Fruit fly (Drosophila melanogaster) whole organism, embryonic: Measurements from ENCODE around the gene mats.

Experiments used
- Ada2b ChIP-seq: fragments of 200-800 bp; sonication (Bioruptor generic); IDR thresholded peaks from 2 replicates; pipeline ENCODE4 v1.3.6; 2022; ENCODE audit warnings: missing biosample characterization, missing genetic modification characterization
- C15 ChIP-seq: fragments of 200-800 bp; sonication (Bioruptor generic); IDR thresholded peaks from 3 replicates; pipeline ENCODE4 v1.3.6; 2022; ENCODE audit warnings: missing biosample characterization, missing genetic modification characterization
- CG10274 ChIP-seq: fragments of 200-800 bp; sonication (Bioruptor generic); optimal IDR thresholded peaks from 3 replicates; lab custom pipeline; 2017; ENCODE audit warnings: missing biosample characterization, mild to moderate bottlenecking, missing genetic modification characterization
- CG10321 ChIP-seq: fragments of 200-800 bp; sonication (Bioruptor generic); IDR thresholded peaks from 2 replicates; pipeline ENCODE4 v1.3.6; 2022; ENCODE audit warnings: missing biosample characterization, missing genetic modification characterization
- CG12219 ChIP-seq: fragments of 200-800 bp; sonication (Bioruptor generic); optimal IDR thresholded peaks from 3 replicates; lab custom pipeline; 2018; ENCODE audit warnings: missing biosample characterization, mild to moderate bottlenecking, missing genetic modification characterization
- CG13123 ChIP-seq: fragments of 200-800 bp; sonication (Bioruptor generic); optimal IDR thresholded peaks from 2 replicates; lab custom pipeline; 2016; ENCODE audit warnings: missing biosample characterization, missing genetic modification characterization
- CG13287 ChIP-seq: fragments of 200-800 bp; sonication (Bioruptor generic); IDR thresholded peaks from 2 replicates; pipeline ENCODE4 v1.3.6; 2022; ENCODE audit warnings: missing biosample characterization, missing genetic modification characterization; ENCODE audit not compliant: partially characterized antibody
- CG13296 ChIP-seq: fragments of 200-800 bp; sonication (Bioruptor generic); optimal IDR thresholded peaks from 3 replicates; lab custom pipeline; 2018; ENCODE audit warnings: missing biosample characterization, mild to moderate bottlenecking, missing genetic modification characterization
- CG13424 ChIP-seq: fragments of 200-800 bp; sonication (Bioruptor generic); optimal IDR thresholded peaks from 2 replicates; lab custom pipeline; 2019; ENCODE audit warnings: missing biosample characterization, mild to moderate bottlenecking, missing genetic modification characterization, moderate library complexity
- CG14014 ChIP-seq: fragments of 200-800 bp; sonication (Bioruptor generic); IDR thresholded peaks from 2 replicates; pipeline ENCODE4 v1.3.6; 2022; ENCODE audit warnings: missing biosample characterization, missing genetic modification characterization
- CG2120 ChIP-seq: fragments of 200-800 bp; sonication (Bioruptor generic); optimal IDR thresholded peaks from 3 replicates; lab custom pipeline; 2016; ENCODE audit warnings: missing biosample characterization, missing genetic modification characterization
- CG30431 ChIP-seq: fragments of 200-800 bp; sonication (Bioruptor generic); optimal IDR thresholded peaks from 2 replicates; lab custom pipeline; 2017; ENCODE audit warnings: missing biosample characterization, missing genetic modification characterization
- CG32772 ChIP-seq: fragments of 200-800 bp; sonication (Bioruptor generic); IDR thresholded peaks from 2 replicates; pipeline ENCODE4 v1.3.6; 2022; ENCODE audit warnings: missing biosample characterization, missing genetic modification characterization
- CG3407 ChIP-seq: fragments of 200-800 bp; sonication (Bioruptor generic); optimal IDR thresholded peaks from 2 replicates; lab custom pipeline; 2018; ENCODE audit warnings: missing biosample characterization, mild to moderate bottlenecking, missing genetic modification characterization
- CG6254 ChIP-seq: fragments of 200-800 bp; sonication (Bioruptor generic); optimal IDR thresholded peaks from 3 replicates; lab custom pipeline; 2017; ENCODE audit warnings: mild to moderate bottlenecking, missing biosample characterization, missing genetic modification reagents, missing genetic modification characterization
- CG6654 ChIP-seq: fragments of 200-800 bp; sonication (Bioruptor generic); optimal IDR thresholded peaks from 2 replicates; lab custom pipeline; 2017; ENCODE audit warnings: missing biosample characterization, mild to moderate bottlenecking, missing genetic modification characterization
- CG6813 ChIP-seq: fragments of 200-800 bp; sonication (Bioruptor generic); optimal IDR thresholded peaks from 2 replicates; lab custom pipeline; 2017; ENCODE audit warnings: missing biosample characterization, missing genetic modification characterization, mild to moderate bottlenecking, moderate library complexity, missing genetic modification reagents
- CG6854 ChIP-seq: fragments of 200-800 bp; sonication (Bioruptor generic); optimal IDR thresholded peaks from 3 replicates; lab custom pipeline; 2017; ENCODE audit warnings: missing biosample characterization, mild to moderate bottlenecking, missing genetic modification characterization
- CG9437 ChIP-seq: fragments of 200-800 bp; sonication (Bioruptor generic); optimal IDR thresholded peaks from 2 replicates; lab custom pipeline; 2018; ENCODE audit warnings: missing biosample characterization, mild to moderate bottlenecking, missing genetic modification characterization
- CG9727 ChIP-seq: fragments of 200-800 bp; sonication (Bioruptor generic); optimal IDR thresholded peaks from 3 replicates; lab custom pipeline; 2017; ENCODE audit warnings: missing biosample characterization, mild to moderate bottlenecking, missing genetic modification characterization
- Fer3 ChIP-seq: fragments of 200-800 bp; sonication (Bioruptor generic); optimal IDR thresholded peaks from 2 replicates; lab custom pipeline; 2018; ENCODE audit warnings: missing biosample characterization, mild to moderate bottlenecking, missing genetic modification characterization, moderate library complexity
- HHEX ChIP-seq: fragments of 200-800 bp; sonication (Bioruptor generic); optimal IDR thresholded peaks from 3 replicates; lab custom pipeline; 2017; ENCODE audit warnings: missing biosample characterization, mild to moderate bottlenecking, missing genetic modification characterization, missing genetic modification reagents
- Med ChIP-seq: fragments of 200-800 bp; sonication (Bioruptor generic); peaks from one replicate; lab custom pipeline; 2016; ENCODE audit warnings: missing biosample characterization, missing genetic modification characterization, mild to moderate bottlenecking, inconsistent platforms, moderate library complexity
- Meics ChIP-seq: fragments of 200-800 bp; sonication (Bioruptor generic); optimal IDR thresholded peaks from 2 replicates; lab custom pipeline; 2017; ENCODE audit warnings: missing biosample characterization, mild to moderate bottlenecking, missing genetic modification characterization
- NC2α ChIP-seq: fragments of 200-800 bp; sonication (Bioruptor generic); optimal IDR thresholded peaks from 2 replicates; lab custom pipeline; 2016; ENCODE audit warnings: missing biosample characterization, missing genetic modification characterization
- NfI ChIP-seq: fragments of 200-800 bp; sonication (Bioruptor generic); optimal IDR thresholded peaks from 3 replicates; lab custom pipeline; 2018; ENCODE audit warnings: missing biosample characterization, mild to moderate bottlenecking, missing genetic modification characterization, moderate library complexity
- Pdp1 ChIP-seq, 2 experiments: fragments of 200-800 bp; sonication (Bioruptor generic); optimal IDR thresholded peaks; 3 replicates each; lab custom pipeline; 2016; ENCODE audit warnings: missing biosample characterization in 2 of 2, missing genetic modification characterization in 2 of 2, mild to moderate bottlenecking in 1 of 2, moderate library complexity in 1 of 2
- Rfx ChIP-seq: fragments of 200-800 bp; sonication (Bioruptor generic); IDR thresholded peaks from 2 replicates; pipeline ENCODE4 v1.3.6; 2022; ENCODE audit warnings: missing biosample characterization, missing genetic modification characterization
- Side ChIP-seq: fragments of 200-800 bp; sonication (Bioruptor generic); optimal IDR thresholded peaks from 2 replicates; lab custom pipeline; 2016; ENCODE audit warnings: missing biosample characterization, missing genetic modification characterization
- Sin3A ChIP-seq: fragments of >200 bp; optimal IDR thresholded peaks from 2 replicates; lab custom pipeline; 2018
- TFAM ChIP-seq: fragments of 200-800 bp; sonication (Bioruptor generic); optimal IDR thresholded peaks from 2 replicates; lab custom pipeline; 2017; ENCODE audit warnings: missing biosample characterization, missing genetic modification characterization, inconsistent platforms
- Usf ChIP-seq: fragments of 200-800 bp; sonication (Bioruptor generic); optimal IDR thresholded peaks from 2 replicates; lab custom pipeline; 2017; ENCODE audit warnings: missing genotype, missing biosample characterization, missing genetic modification characterization
- YL-1 ChIP-seq: fragments of 200-800 bp; sonication (Bioruptor generic); optimal IDR thresholded peaks from 3 replicates; lab custom pipeline; 2017; ENCODE audit warnings: missing biosample characterization, mild to moderate bottlenecking, missing genetic modification characterization
- aop ChIP-seq: fragments of 200-800 bp; sonication (Bioruptor generic); IDR thresholded peaks from 2 replicates; pipeline ENCODE4 v1.3.6; 2022; ENCODE audit warnings: missing biosample characterization, missing genetic modification characterization
- bab2 ChIP-seq: fragments of 200-800 bp; sonication (Bioruptor generic); optimal IDR thresholded peaks from 2 replicates; lab custom pipeline; 2016; ENCODE audit warnings: missing biosample characterization, missing genetic modification characterization
- cato ChIP-seq: fragments of 200-800 bp; sonication (Bioruptor generic); optimal IDR thresholded peaks from 2 replicates; lab custom pipeline; 2016; ENCODE audit warnings: missing biosample characterization, missing genetic modification characterization, borderline replicate concordance
- crol ChIP-seq: fragments of 200-800 bp; sonication (Bioruptor generic); IDR thresholded peaks from 2 replicates; pipeline ENCODE4 v1.3.6; 2022; ENCODE audit warnings: missing biosample characterization, missing genetic modification characterization
- cwo ChIP-seq: fragments of 200-800 bp; sonication (Bioruptor generic); optimal IDR thresholded peaks from 3 replicates; lab custom pipeline; 2017; ENCODE audit warnings: missing biosample characterization, missing genetic modification characterization, mild to moderate bottlenecking, moderate library complexity, missing genetic modification reagents
- ems ChIP-seq: fragments of 200-800 bp; sonication (Bioruptor generic); optimal IDR thresholded peaks from 3 replicates; lab custom pipeline; 2016; ENCODE audit warnings: missing biosample characterization, missing genetic modification characterization
- exex ChIP-seq: fragments of 200-800 bp; sonication (Bioruptor generic); optimal IDR thresholded peaks from 4 replicates; lab custom pipeline; 2018; ENCODE audit warnings: missing biosample characterization, mild to moderate bottlenecking, missing genetic modification characterization, moderate library complexity
- hbn ChIP-seq: fragments of 200-800 bp; sonication (Bioruptor generic); IDR thresholded peaks from 2 replicates; pipeline ENCODE4 v1.3.6; 2022; ENCODE audit warnings: missing biosample characterization, missing genetic modification characterization; ENCODE audit not compliant: partially characterized antibody
- nmo ChIP-seq: fragments of 200-800 bp; sonication (Bioruptor generic); optimal IDR thresholded peaks from 2 replicates; lab custom pipeline; 2018; ENCODE audit warnings: missing biosample characterization, mild to moderate bottlenecking, missing genetic modification characterization, moderate library complexity
- onecut ChIP-seq: fragments of 200-800 bp; sonication (Bioruptor generic); IDR thresholded peaks from 2 replicates; pipeline ENCODE4 v1.3.6; 2022; ENCODE audit warnings: missing biosample characterization, missing genetic modification characterization
- org-1 ChIP-seq: fragments of 200-800 bp; sonication (Bioruptor generic); optimal IDR thresholded peaks from 2 replicates; lab custom pipeline; 2017; ENCODE audit warnings: missing biosample characterization, missing genetic modification characterization
- pita ChIP-seq: fragments of 200-800 bp; sonication (Bioruptor generic); optimal IDR thresholded peaks from 2 replicates; lab custom pipeline; 2017; ENCODE audit warnings: missing biosample characterization, mild to moderate bottlenecking, missing genetic modification characterization
- pzg ChIP-seq: fragments of 200-800 bp; sonication (Bioruptor generic); optimal IDR thresholded peaks from 3 replicates; lab custom pipeline; 2018; ENCODE audit warnings: missing biosample characterization, mild to moderate bottlenecking, missing genetic modification characterization, moderate library complexity
- repo ChIP-seq: fragments of 200-800 bp; sonication (Bioruptor generic); optimal IDR thresholded peaks from 2 replicates; lab custom pipeline; 2016; ENCODE audit warnings: missing biosample characterization, missing genetic modification characterization
- sens ChIP-seq: fragments of 200-800 bp; sonication (Bioruptor generic); peaks from one replicate; lab custom pipeline; 2016; ENCODE audit warnings: missing biosample characterization, missing genetic modification characterization
- sr ChIP-seq: fragments of 200-800 bp; sonication (Bioruptor generic); IDR thresholded peaks from 3 replicates; pipeline ENCODE4 v1.3.6; 2022; ENCODE audit warnings: missing biosample characterization, missing genetic modification characterization
- tap ChIP-seq: fragments of 200-800 bp; optimal IDR thresholded peaks from 3 replicates; lab custom pipeline; 2019; ENCODE audit warnings: missing biosample characterization, mild to moderate bottlenecking, missing genetic modification characterization, moderate library complexity
- tna ChIP-seq: fragments of 200-800 bp; sonication (Bioruptor generic); IDR thresholded peaks from 2 replicates; pipeline ENCODE4 v1.3.6; 2022; ENCODE audit warnings: missing biosample characterization, missing genetic modification characterization; ENCODE audit not compliant: partially characterized antibody
- wek ChIP-seq: fragments of 200-800 bp; sonication (Bioruptor generic); optimal IDR thresholded peaks from 3 replicates; lab custom pipeline; 2018; ENCODE audit warnings: missing biosample characterization, mild to moderate bottlenecking, missing genetic modification characterization, moderate library complexity
- zf30C ChIP-seq: fragments of 200-800 bp; sonication (Bioruptor generic); optimal IDR thresholded peaks from 3 replicates; lab custom pipeline; 2018; ENCODE audit warnings: missing biosample characterization, mild to moderate bottlenecking, missing genetic modification characterization

mats gene

dm6 chr3R:22464611-22465113 lies 43.7 kb downstream of the mats start, which contains the start of gene CG7054 (continued):
- TF ChIP-seq Med (peak; percentile 74), ems (no peak), CG2120 (GFP tag; lab: Kevin White, UChicago) (peak; percentile 48), CG30431 (GFP tag; lab: Kevin White, UChicago) (no peak), pzg (peak; percentile 16), Side (GFP tag; lab: Kevin White, UChicago) (no peak), YL-1 (GFP tag; lab: Kevin White, UChicago) (peak; percentile 25), CG6854 (peak; percentile 17), NfI (GFP tag; lab: Kevin White, UChicago) (peak; percentile 48), CG10321 (0 out of 2 replicates have a peak, but pooled peaks have one; percentile 20), repo (GFP tag; lab: Kevin White, UChicago) (no peak), CG13287 (peak; percentile 37; the same call in 1 of the 2 replicates), sens (GFP tag; lab: Kevin White, UChicago) (peak; percentile 13), CG9727 (GFP tag; lab: Kevin White, UChicago) (no peak), Rfx (GFP tag; lab: Robert Waterston, UW) (peak; percentile 17; the same call in 1 of the 2 replicates), CG6813 (GFP tag; lab: Kevin White, UChicago) (peak; percentile 6), tna (GFP tag; lab: Robert Waterston, UW) (no peak), TFAM (GFP tag; lab: Kevin White, UChicago) (no peak), CG13424 (tag; lab: Kevin White, UChicago) (peak; percentile 27), tap (tag; lab: Kevin White, UChicago) (peak; percentile 30), Usf (GFP tag; lab: Kevin White, UChicago) (no peak), org-1 (no peak), CG3407 (GFP tag; lab: Kevin White, UChicago) (no peak), CG9437 (GFP tag; lab: Kevin White, UChicago) (no peak), hbn (GFP tag; lab: Robert Waterston, UW) (no peak), Meics (GFP tag; lab: Kevin White, UChicago) (peak; percentile 36), C15 (GFP tag; lab: Robert Waterston, UW) (no peak), Sin3A (lab: Kevin White, UChicago) (no peak), cwo (GFP tag; lab: Kevin White, UChicago) (peak; percentile 61), CG6254 (GFP tag; lab: Kevin White, UChicago) (peak; percentile 6), bab2 (GFP tag; lab: Kevin White, UChicago) (no peak), nmo (GFP tag; lab: Kevin White, UChicago) (peak; percentile 24), CG10274 (GFP tag; lab: Kevin White, UChicago) (peak; percentile 84), cato (no peak), CG12219 (peak; percentile 9), aop (GFP tag; lab: Robert Waterston, UW) (no peak), CG32772 (GFP tag; lab: Robert Waterston, UW) (no peak), Fer3 (tag; lab: Kevin White, UChicago) (peak; percentile 45), wek (peak; percentile 9), crol (GFP tag; lab: Robert Waterston, UW) (no peak), pita (no peak)

- TF ChIP-seq HHEX (GFP tag; lab: Kevin White, UChicago) (no peak), NC2α (GFP tag; lab: Kevin White, UChicago) (no peak), onecut (GFP tag; lab: Robert Waterston, UW) (no peak), sr (0 out of 3 replicates have a peak, but pooled peaks have one; percentile 19), C15 (GFP tag; lab: Robert Waterston, UW) (no peak), CG14014 (no peak), Ada2b (GFP tag; lab: Robert Waterston, UW) (no peak), Pdp1 (GFP tag; optimal IDR thresholded peaks at IDR 0.05; lab: Kevin White, UChicago) (peak in 1 of 2 experiments; percentile 34), zf30C (GFP tag; lab: Kevin White, UChicago) (no peak), CG13296 (GFP tag; lab: Kevin White, UChicago) (no peak), CG13123 (GFP tag; lab: Kevin White, UChicago) (no peak), CG6654 (GFP tag; lab: Kevin White, UChicago) (no peak), exex (no peak)
Observed at dm6 chr3R:22465138-22465537, 44.2 kb downstream of the mats start.
